Worm (Caenorhabditis elegans) whole organism, young adult: ENCODE data around the gene Y55F3BR.11.
A peak's percentile ranks its signal among the peaks of the same experiment; 100 is the strongest.

Experiments
- F10E7.11 ChIP-seq: sonication (generic microtip); optimal IDR thresholded peaks from 2 replicates; lab custom pipeline; 2017; ENCODE audit warnings: mild to moderate bottlenecking, missing genetic modification characterization, moderate library complexity, missing compliant biosample characterization
- F22D6.2 ChIP-seq: sonication (generic microtip); optimal IDR thresholded peaks from 2 replicates; lab custom pipeline; 2016; ENCODE audit warnings: mild to moderate bottlenecking, missing genetic modification characterization, missing compliant biosample characterization
- F49E8.2 ChIP-seq: sonication (generic microtip); optimal IDR thresholded peaks from 3 replicates; lab custom pipeline; 2017; ENCODE audit warnings: missing genetic modification characterization, mild to moderate bottlenecking, missing compliant biosample characterization, antibody characterized with exemption, moderate library complexity; ENCODE audit not compliant: insufficient read depth
- T07F8.4 ChIP-seq: sonication (generic microtip); optimal IDR thresholded peaks from 2 replicates; lab custom pipeline; 2016; ENCODE audit warnings: mild to moderate bottlenecking, missing genetic modification characterization, moderate library complexity, missing compliant biosample characterization
- T26A5.8 ChIP-seq: sonication (generic microtip); optimal IDR thresholded peaks from 2 replicates; lab custom pipeline; 2016; ENCODE audit warnings: missing genetic modification characterization, missing compliant biosample characterization
- Y56A3A.18 ChIP-seq: fragments of 200-800 bp; sonication (Bioruptor generic); IDR thresholded peaks from 2 replicates; pipeline ENCODE4 v1.3.6; 2022; ENCODE audit warnings: missing genetic modification reagents, missing genetic modification characterization, missing compliant biosample characterization
- Y67H2A.10 ChIP-seq: fragments of 200-800 bp; sonication (Bioruptor generic); conservative IDR thresholded peaks from 2 replicates; pipeline ENCODE4 v1.3.6; 2022; ENCODE audit warnings: missing genetic modification reagents, missing genetic modification characterization, missing compliant biosample characterization
- ZK185.1 ChIP-seq: sonication (generic microtip); optimal IDR thresholded peaks from 2 replicates; lab custom pipeline; 2016; ENCODE audit warnings: mild to moderate bottlenecking, missing genetic modification characterization, missing compliant biosample characterization; ENCODE audit not compliant: poor library complexity, severe bottlenecking
- akir-1 ChIP-seq: fragments of 200-800 bp; sonication (Bioruptor generic); optimal IDR thresholded peaks from 2 replicates; lab custom pipeline; 2018; ENCODE audit warnings: mild to moderate bottlenecking, missing genetic modification characterization, moderate library complexity, missing compliant biosample characterization
- ama-1 ChIP-seq, 3 experiments: fragments of 150-350 bp in 1 of 3; sonication (generic microtip) in 2 of 3; optimal IDR thresholded peaks; 2 replicates each; lab custom pipeline; 2014 to 2018; ENCODE audit warnings: missing biosample characterization in 2 of 3, missing genetic modification characterization in 2 of 3, missing genetic modification reagents in 2 of 3
- aptf-2 ChIP-seq: fragments of 200-800 bp; sonication (Bioruptor generic); conservative IDR thresholded peaks from 2 replicates; pipeline ENCODE4 v1.3.6; 2022; ENCODE audit warnings: missing genetic modification reagents, missing genetic modification characterization, missing compliant biosample characterization
- atf-7 ChIP-seq: sonication (generic microtip); optimal IDR thresholded peaks from 2 replicates; lab custom pipeline; 2017; ENCODE audit warnings: mild to moderate bottlenecking, missing genetic modification characterization, missing compliant biosample characterization
- athp-1 ChIP-seq: sonication (generic microtip); optimal IDR thresholded peaks from 2 replicates; lab custom pipeline; 2017; ENCODE audit warnings: mild to moderate bottlenecking, missing genetic modification characterization, missing compliant biosample characterization
- attf-5 ChIP-seq: fragments of 200-800 bp; sonication (Bioruptor generic); optimal IDR thresholded peaks from 2 replicates; lab custom pipeline; 2018; ENCODE audit warnings: mild to moderate bottlenecking, missing genetic modification characterization, missing compliant biosample characterization
- bed-1 ChIP-seq: fragments of 200-800 bp; sonication (Bioruptor generic); IDR thresholded peaks from 2 replicates; pipeline ENCODE4 v1.3.6; 2022; ENCODE audit warnings: missing genetic modification reagents, missing genetic modification characterization, missing compliant biosample characterization
- ccch-3 ChIP-seq: fragments of 200-800 bp; sonication (Bioruptor generic); optimal IDR thresholded peaks from 2 replicates; lab custom pipeline; 2018; ENCODE audit warnings: mild to moderate bottlenecking, missing genetic modification characterization, missing compliant biosample characterization
- ceh-100 ChIP-seq: fragments of 200-800 bp; sonication (Bioruptor generic); IDR thresholded peaks from 2 replicates; pipeline ENCODE4 v1.3.6; 2022; ENCODE audit warnings: missing genetic modification reagents, missing genetic modification characterization, missing compliant biosample characterization
- ceh-27 ChIP-seq: fragments of 200-800 bp; sonication (Bioruptor generic); optimal IDR thresholded peaks from 2 replicates; lab custom pipeline; 2018; ENCODE audit warnings: mild to moderate bottlenecking, missing genetic modification characterization, moderate library complexity, missing compliant biosample characterization
- ceh-58 ChIP-seq: fragments of 200-800 bp; sonication (Bioruptor generic); IDR thresholded peaks from 2 replicates; pipeline ENCODE4 v1.3.6; 2022; ENCODE audit warnings: missing genetic modification characterization, missing compliant biosample characterization
- ceh-91 ChIP-seq: fragments of 200-800 bp; sonication (Bioruptor generic); IDR thresholded peaks from 2 replicates; pipeline ENCODE4 v1.3.6; 2022; ENCODE audit warnings: missing genetic modification reagents, missing genetic modification characterization, missing compliant biosample characterization
- chd-7 ChIP-seq: sonication (generic microtip); optimal IDR thresholded peaks from 2 replicates; lab custom pipeline; 2016; ENCODE audit warnings: mild to moderate bottlenecking, missing genetic modification characterization, moderate library complexity, missing compliant biosample characterization
- die-1 ChIP-seq: sonication (generic microtip); optimal IDR thresholded peaks from 2 replicates; lab custom pipeline; 2016; ENCODE audit warnings: missing genotype, mild to moderate bottlenecking, missing genetic modification characterization, missing compliant biosample characterization
- dpff-1 ChIP-seq: sonication (generic microtip); optimal IDR thresholded peaks from 2 replicates; lab custom pipeline; 2017; ENCODE audit warnings: mild to moderate bottlenecking, missing genetic modification characterization, missing compliant biosample characterization
- egl-18 ChIP-seq: fragments of 200-800 bp; sonication (Bioruptor generic); IDR thresholded peaks from 2 replicates; pipeline ENCODE4 v1.3.6; 2022; ENCODE audit warnings: missing genetic modification reagents, missing genetic modification characterization, missing compliant biosample characterization
- egl-44 ChIP-seq: fragments of 200-800 bp; sonication (Bioruptor generic); IDR thresholded peaks from 2 replicates; pipeline ENCODE4 v1.3.6; 2022; ENCODE audit warnings: missing genetic modification reagents, missing genetic modification characterization, missing compliant biosample characterization
- let-526 ChIP-seq: fragments of 200-800 bp; sonication (Bioruptor generic); IDR thresholded peaks from 2 replicates; pipeline ENCODE4 v1.3.6; 2022; ENCODE audit warnings: missing genetic modification reagents, missing genetic modification characterization, missing compliant biosample characterization
- lin-40 ChIP-seq: sonication (generic microtip); optimal IDR thresholded peaks from 2 replicates; lab custom pipeline; 2016; ENCODE audit warnings: missing genetic modification characterization, mild to moderate bottlenecking, missing compliant biosample characterization, missing genotype, missing genetic modification reagents
- lir-1 ChIP-seq: fragments of 200-800 bp; sonication (Bioruptor generic); conservative IDR thresholded peaks from 2 replicates; pipeline ENCODE4 v1.3.6; 2022; ENCODE audit warnings: missing genetic modification reagents, missing genetic modification characterization, missing compliant biosample characterization
- lsl-1 ChIP-seq: fragments of 200-800 bp; sonication (Bioruptor generic); optimal IDR thresholded peaks from 2 replicates; lab custom pipeline; 2018; ENCODE audit warnings: mild to moderate bottlenecking, missing genetic modification characterization, moderate library complexity, missing compliant biosample characterization
- madf-3 ChIP-seq: fragments of 200-800 bp; sonication (Bioruptor generic); IDR thresholded peaks from 2 replicates; pipeline ENCODE4 v1.3.6; 2022; ENCODE audit warnings: missing genetic modification reagents, missing genetic modification characterization, missing compliant biosample characterization
- madf-6 ChIP-seq: fragments of 200-800 bp; sonication (Bioruptor generic); IDR thresholded peaks from 2 replicates; pipeline ENCODE4 v1.3.6; 2022; ENCODE audit warnings: missing genetic modification reagents, missing genetic modification characterization, missing compliant biosample characterization
- madf-8 ChIP-seq: fragments of 200-800 bp; sonication (Bioruptor generic); conservative IDR thresholded peaks from 2 replicates; pipeline ENCODE4 v1.3.6; 2022; ENCODE audit warnings: missing genetic modification reagents, missing genetic modification characterization, missing compliant biosample characterization
- mcd-1 ChIP-seq: fragments of 200-800 bp; sonication (Bioruptor generic); IDR thresholded peaks from 2 replicates; pipeline ENCODE4 v1.3.6; 2022; ENCODE audit warnings: missing genetic modification reagents, missing genetic modification characterization, missing compliant biosample characterization
- mes-4 ChIP-seq: sonication (generic microtip); optimal IDR thresholded peaks from 2 replicates; lab custom pipeline; 2016; ENCODE audit warnings: missing genotype, missing genetic modification characterization, missing compliant biosample characterization
- nfyb-1 ChIP-seq: fragments of 200-800 bp; sonication (Bioruptor generic); IDR thresholded peaks from 2 replicates; pipeline ENCODE4 v1.3.6; 2022; ENCODE audit warnings: missing genetic modification reagents, missing genetic modification characterization, missing compliant biosample characterization
- nhr-120 ChIP-seq: fragments of 200-800 bp; sonication (Bioruptor generic); IDR thresholded peaks from 2 replicates; pipeline ENCODE4 v1.3.6; 2022; ENCODE audit warnings: missing genetic modification characterization, missing compliant biosample characterization
- nhr-90 ChIP-seq: sonication (generic microtip); optimal IDR thresholded peaks from 2 replicates; lab custom pipeline; 2016; ENCODE audit warnings: missing genotype, mild to moderate bottlenecking, missing genetic modification characterization, missing compliant biosample characterization
- snpc-1.3 ChIP-seq: sonication (generic microtip); optimal IDR thresholded peaks from 2 replicates; lab custom pipeline; 2017; ENCODE audit warnings: missing genetic modification characterization, mild to moderate bottlenecking, missing compliant biosample characterization, antibody characterized with exemption, moderate library complexity, missing genotype, missing genetic modification reagents; ENCODE audit not compliant: insufficient read depth
- snpc-3.4 ChIP-seq: sonication (generic microtip); optimal IDR thresholded peaks from 2 replicates; lab custom pipeline; 2017; ENCODE audit warnings: missing genetic modification characterization, mild to moderate bottlenecking, missing compliant biosample characterization, antibody characterized with exemption, moderate library complexity, missing genotype, missing genetic modification reagents
- tlf-1 ChIP-seq: fragments of 200-800 bp; sonication (Bioruptor generic); optimal IDR thresholded peaks from 2 replicates; lab custom pipeline; 2018; ENCODE audit warnings: mild to moderate bottlenecking, missing genetic modification characterization, missing compliant biosample characterization
- unc-130 ChIP-seq: sonication (generic microtip); optimal IDR thresholded peaks from 2 replicates; lab custom pipeline; 2016; ENCODE audit warnings: missing genetic modification reagents, missing genetic modification characterization, missing compliant biosample characterization
- zfh-2 ChIP-seq: fragments of 200-800 bp; sonication (Bioruptor generic); conservative IDR thresholded peaks from 2 replicates; pipeline ENCODE4 v1.3.6; 2022; ENCODE audit warnings: missing genetic modification reagents, missing genetic modification characterization, missing compliant biosample characterization
- ztf-22 ChIP-seq: fragments of 200-800 bp; sonication (Bioruptor generic); optimal IDR thresholded peaks from 2 replicates; lab custom pipeline; 2018; ENCODE audit warnings: mild to moderate bottlenecking, missing genetic modification characterization, moderate library complexity, missing compliant biosample characterization
- ztf-28 ChIP-seq: fragments of 200-800 bp; sonication (Bioruptor generic); IDR thresholded peaks from 2 replicates; pipeline ENCODE4 v1.3.6; 2022; ENCODE audit warnings: missing genetic modification reagents, missing genetic modification characterization, missing compliant biosample characterization

Gene Y55F3BR.11

ce11 chrIV:856038-856437 is 1.0 kb downstream of the Y55F3BR.11 start:
- TF ChIP-seq madf-8 (GFP tag; lab: Robert Waterston, UW) (no peak), ceh-58 (no peak), ztf-28 (GFP tag; lab: Robert Waterston, UW) (no peak), F10E7.11 (tag; lab: Kevin White, UChicago) (no peak), nhr-90 (tag; lab: Kevin White, UChicago) (no peak), egl-18 (GFP tag; lab: Robert Waterston, UW) (no peak), mes-4 (no peak), ztf-22 (GFP tag; lab: Kevin White, UChicago) (no peak), aptf-2 (GFP tag; lab: Robert Waterston, UW) (no peak), T07F8.4 (tag; lab: Kevin White, UChicago) (no peak), Y67H2A.10 (GFP tag; lab: Robert Waterston, UW) (no peak), madf-3 (GFP tag; lab: Robert Waterston, UW) (no peak)
- TF ChIP-seq, all 124 proteins: peak for 0

- TF ChIP-seq atf-7 = no peak
- no peak for TF ChIP-seq nfyb-1
- no peak for TF ChIP-seq bed-1
- no peak for TF ChIP-seq egl-44 (GFP tag; lab: Robert Waterston, UW)
- TF ChIP-seq F22D6.2 (tag; lab: Kevin White, UChicago) = no peak
- TF ChIP-seq chd-7 (tag; lab: Kevin White, UChicago) = no peak
- no peak for TF ChIP-seq mcd-1
- TF ChIP-seq lin-40 (tag; lab: Kevin White, UChicago) = no peak
- no peak for TF ChIP-seq F49E8.2 (tag; lab: Kevin White, UChicago)
- no peak for TF ChIP-seq die-1 (tag; lab: Kevin White, UChicago)
- TF ChIP-seq ceh-100 (GFP tag; lab: Robert Waterston, UW) = no peak
- TF ChIP-seq Y56A3A.18 (GFP tag; lab: Robert Waterston, UW) = no peak
- TF ChIP-seq, all 124 proteins: peak for 0
Measured at ce11 chrIV:858630-859029, 3.6 kb downstream of the Y55F3BR.11 start, which contains the start of gene Y55F3BR.2. Y55F3BR.2 (plus strand) TSS chrIV:858930.

- TF ChIP-seq zfh-2 (GFP tag; lab: Robert Waterston, UW) (peak; percentile 79), akir-1 (no peak)
Measured at ce11 chrIV:860810-861209, 5.8 kb downstream of the Y55F3BR.11 start.

ce11 chrIV:866828-867270 is 11.8 kb downstream of the Y55F3BR.11 start:
- TF ChIP-seq lsl-1 (GFP tag; lab: Kevin White, UChicago) (peak; percentile 85), madf-6 (peak; percentile 88), dpff-1 (tag; lab: Kevin White, UChicago) (no peak), T26A5.8 (tag; lab: Kevin White, UChicago) (peak; percentile 66), ceh-91 (GFP tag; lab: Robert Waterston, UW) (peak; percentile 59), lin-40 (tag; lab: Kevin White, UChicago) (peak; percentile 82), lir-1 (peak; percentile 83), snpc-3.4 (tag; lab: Kevin White, UChicago) (peak; percentile 98), nhr-120 (GFP tag; lab: Robert Waterston, UW) (no peak), snpc-1.3 (peak; percentile 97), ccch-3 (GFP tag; lab: Kevin White, UChicago) (no peak), athp-1 (tag; lab: Kevin White, UChicago) (peak; percentile 70), ZK185.1 (tag; lab: Kevin White, UChicago) (no peak), ceh-100 (GFP tag; lab: Robert Waterston, UW) (peak; percentile 80), ceh-27 (GFP tag; lab: Kevin White, UChicago) (peak; percentile 66), attf-5 (GFP tag; lab: Kevin White, UChicago) (peak; percentile 66), unc-130 (peak; percentile 63), ama-1 (optimal IDR thresholded peaks at IDR 0.05; lab: Kevin White, UChicago) (peak; percentile 97), ama-1 (GFP tag; optimal IDR thresholded peaks at IDR 0.05; lab: Kevin White, UChicago) (peak; percentile 27 to 60), tlf-1 (GFP tag; lab: Kevin White, UChicago) (peak; percentile 79), let-526 (0 out of 2 replicates have a peak, but pooled peaks have one; percentile 23)
